Fruit fly (Drosophila melanogaster) whole organism, embryonic: ENCODE results near the gene CG7352.

Experiments used
- BEAF-32 ChIP-seq: fragments of 200-800 bp; sonication (Bioruptor generic); optimal IDR thresholded peaks from 3 replicates; lab custom pipeline; 2017; ENCODE audit warnings: missing biosample characterization, missing genetic modification characterization, mild to moderate bottlenecking, moderate library complexity, missing genetic modification reagents
- Blimp-1 ChIP-seq: fragments of 200-800 bp; sonication (Bioruptor generic); optimal IDR thresholded peaks from 3 replicates; lab custom pipeline; 2018; ENCODE audit warnings: missing biosample characterization, missing genetic modification characterization, mild to moderate bottlenecking, moderate library complexity, missing genetic modification reagents
- CG10321 ChIP-seq: fragments of 200-800 bp; sonication (Bioruptor generic); IDR thresholded peaks from 2 replicates; pipeline ENCODE4 v1.3.6; 2022; ENCODE audit warnings: missing biosample characterization, missing genetic modification characterization
- CG10431 ChIP-seq: fragments of 200-800 bp; sonication (Bioruptor generic); optimal IDR thresholded peaks from 3 replicates; lab custom pipeline; 2018; ENCODE audit warnings: missing biosample characterization, mild to moderate bottlenecking, missing genetic modification characterization
- CG10654 ChIP-seq: fragments of 200-800 bp; sonication (Bioruptor generic); optimal IDR thresholded peaks from 2 replicates; lab custom pipeline; 2016; ENCODE audit warnings: missing biosample characterization, missing genetic modification characterization
- CG10959 ChIP-seq: fragments of 200-800 bp; sonication (Bioruptor generic); IDR thresholded peaks from 2 replicates; pipeline ENCODE4 v1.3.6; 2022; ENCODE audit warnings: missing biosample characterization, missing genetic modification characterization
- CG12942 ChIP-seq: fragments of 200-800 bp; sonication (Bioruptor generic); optimal IDR thresholded peaks from 3 replicates; lab custom pipeline; 2016; ENCODE audit warnings: missing biosample characterization, missing genetic modification characterization
- CG13894 ChIP-seq: fragments of 200-800 bp; sonication (Bioruptor generic); optimal IDR thresholded peaks from 3 replicates; lab custom pipeline; 2018; ENCODE audit warnings: missing biosample characterization, mild to moderate bottlenecking, missing genetic modification characterization, moderate library complexity
- CG1647 ChIP-seq: fragments of 200-800 bp; sonication (Bioruptor generic); optimal IDR thresholded peaks from 3 replicates; lab custom pipeline; 2016; ENCODE audit warnings: missing biosample characterization, missing genetic modification characterization
- CG17829 ChIP-seq: fragments of 200-800 bp; optimal IDR thresholded peaks from 2 replicates; lab custom pipeline; 2019; ENCODE audit warnings: missing biosample characterization, mild to moderate bottlenecking, missing genetic modification characterization, moderate library complexity
- CG17912 ChIP-seq: fragments of 200-800 bp; sonication (Bioruptor generic); optimal IDR thresholded peaks from 2 replicates; lab custom pipeline; 2018; ENCODE audit warnings: missing biosample characterization, mild to moderate bottlenecking, missing genetic modification characterization
- CG2875 ChIP-seq: fragments of 200-800 bp; sonication (Bioruptor generic); optimal IDR thresholded peaks from 2 replicates; lab custom pipeline; 2017; ENCODE audit warnings: missing biosample characterization, mild to moderate bottlenecking, missing genetic modification characterization, missing genetic modification reagents
- CG31365 ChIP-seq: fragments of 200-800 bp; sonication (Bioruptor generic); optimal IDR thresholded peaks from 2 replicates; lab custom pipeline; 2018; ENCODE audit warnings: missing biosample characterization, mild to moderate bottlenecking, missing genetic modification characterization
- CG31441 ChIP-seq: fragments of 200-800 bp; sonication (Bioruptor generic); IDR thresholded peaks from 2 replicates; pipeline ENCODE4 v1.3.6; 2022; ENCODE audit warnings: missing biosample characterization, missing genetic modification characterization
- CG32532 ChIP-seq: fragments of 200-800 bp; sonication (Bioruptor generic); IDR thresholded peaks from 2 replicates; pipeline ENCODE4 v1.3.6; 2022; ENCODE audit warnings: missing biosample characterization, missing genetic modification characterization
- CG3407 ChIP-seq: fragments of 200-800 bp; sonication (Bioruptor generic); optimal IDR thresholded peaks from 2 replicates; lab custom pipeline; 2018; ENCODE audit warnings: missing biosample characterization, mild to moderate bottlenecking, missing genetic modification characterization
- CG6175 ChIP-seq: fragments of 200-800 bp; sonication (Bioruptor generic); IDR thresholded peaks from 3 replicates; pipeline ENCODE4 v1.3.6; 2022; ENCODE audit warnings: missing biosample characterization, missing genetic modification characterization
- CG6854 ChIP-seq: fragments of 200-800 bp; sonication (Bioruptor generic); optimal IDR thresholded peaks from 3 replicates; lab custom pipeline; 2017; ENCODE audit warnings: missing biosample characterization, mild to moderate bottlenecking, missing genetic modification characterization
- CG7357 ChIP-seq: fragments of 200-800 bp; sonication (Bioruptor generic); IDR thresholded peaks from 3 replicates; pipeline ENCODE4 v1.3.6; 2022; ENCODE audit warnings: missing biosample characterization, missing genetic modification characterization
- CG9437 ChIP-seq: fragments of 200-800 bp; sonication (Bioruptor generic); optimal IDR thresholded peaks from 2 replicates; lab custom pipeline; 2018; ENCODE audit warnings: missing biosample characterization, mild to moderate bottlenecking, missing genetic modification characterization
- CG9876 ChIP-seq: fragments of 200-800 bp; sonication (Bioruptor generic); optimal IDR thresholded peaks from 2 replicates; lab custom pipeline; 2016; ENCODE audit warnings: missing biosample characterization, missing genetic modification characterization
- Camta ChIP-seq: fragments of 200-800 bp; sonication (Bioruptor generic); optimal IDR thresholded peaks from 2 replicates; lab custom pipeline; 2016; ENCODE audit warnings: missing biosample characterization, missing genetic modification characterization
- CoRest ChIP-seq: fragments of 200-800 bp; sonication (Bioruptor generic); optimal IDR thresholded peaks from 3 replicates; lab custom pipeline; 2018; ENCODE audit warnings: missing biosample characterization, mild to moderate bottlenecking, missing genetic modification characterization, moderate library complexity
- Ets65A ChIP-seq: fragments of 200-800 bp; sonication (Bioruptor generic); peaks from one replicate; lab custom pipeline; 2016; ENCODE audit warnings: missing biosample characterization, missing genetic modification characterization
- Ets97D ChIP-seq: fragments of 200-800 bp; sonication (Bioruptor generic); optimal IDR thresholded peaks from 3 replicates; lab custom pipeline; 2016; ENCODE audit warnings: missing biosample characterization, missing genetic modification characterization
- Gug ChIP-seq: fragments of 200-800 bp; sonication (Bioruptor generic); IDR thresholded peaks from 4 replicates; pipeline ENCODE4 v1.3.6; 2022; ENCODE audit warnings: missing biosample characterization, missing genetic modification characterization
- HHEX ChIP-seq: fragments of 200-800 bp; sonication (Bioruptor generic); optimal IDR thresholded peaks from 3 replicates; lab custom pipeline; 2017; ENCODE audit warnings: missing biosample characterization, mild to moderate bottlenecking, missing genetic modification characterization, missing genetic modification reagents
- Hsf ChIP-seq: fragments of 200-800 bp; sonication (Bioruptor generic); optimal IDR thresholded peaks from 3 replicates; lab custom pipeline; 2016; ENCODE audit warnings: missing biosample characterization, missing genetic modification characterization
- Med ChIP-seq: fragments of 200-800 bp; sonication (Bioruptor generic); peaks from one replicate; lab custom pipeline; 2016; ENCODE audit warnings: missing biosample characterization, missing genetic modification characterization, mild to moderate bottlenecking, inconsistent platforms, moderate library complexity
- Pdp1 ChIP-seq, 2 experiments: fragments of 200-800 bp; sonication (Bioruptor generic); optimal IDR thresholded peaks; 3 replicates each; lab custom pipeline; 2016; ENCODE audit warnings: missing biosample characterization in 2 of 2, missing genetic modification characterization in 2 of 2, mild to moderate bottlenecking in 1 of 2, moderate library complexity in 1 of 2
- Spps ChIP-seq: fragments of 200-800 bp; sonication (Bioruptor generic); optimal IDR thresholded peaks from 2 replicates; lab custom pipeline; 2018; ENCODE audit warnings: missing biosample characterization, mild to moderate bottlenecking, missing genetic modification characterization
- Sry-δ ChIP-seq: fragments of 200-800 bp; sonication (Bioruptor generic); optimal IDR thresholded peaks from 2 replicates; lab custom pipeline; 2016; ENCODE audit warnings: missing biosample characterization, missing genetic modification characterization
- Ssrp ChIP-seq: fragments of 200-800 bp; sonication (Bioruptor generic); optimal IDR thresholded peaks from 2 replicates; lab custom pipeline; 2018; ENCODE audit warnings: missing biosample characterization, mild to moderate bottlenecking, missing genetic modification characterization, moderate library complexity
- ase ChIP-seq: fragments of 200-800 bp; sonication (Bioruptor generic); IDR thresholded peaks from 3 replicates; pipeline ENCODE4 v1.3.6; 2022; ENCODE audit warnings: missing biosample characterization, missing genetic modification characterization
- btn ChIP-seq: fragments of 200-800 bp; sonication (Bioruptor generic); optimal IDR thresholded peaks from 2 replicates; lab custom pipeline; 2016; ENCODE audit warnings: missing biosample characterization, missing genetic modification characterization
- dati ChIP-seq: fragments of 200-800 bp; sonication (Bioruptor generic); IDR thresholded peaks from 2 replicates; pipeline ENCODE4 v1.3.6; 2022; ENCODE audit warnings: missing biosample characterization, missing genetic modification characterization
- disco-r ChIP-seq: fragments of 200-800 bp; sonication (Bioruptor generic); optimal IDR thresholded peaks from 2 replicates; lab custom pipeline; 2016; ENCODE audit warnings: missing biosample characterization, missing genetic modification characterization
- dysf ChIP-seq: fragments of 200-800 bp; sonication (Bioruptor generic); IDR thresholded peaks from 3 replicates; pipeline ENCODE4 v1.3.6; 2022; ENCODE audit warnings: missing biosample characterization, missing genetic modification characterization
- ems ChIP-seq: fragments of 200-800 bp; sonication (Bioruptor generic); optimal IDR thresholded peaks from 3 replicates; lab custom pipeline; 2016; ENCODE audit warnings: missing biosample characterization, missing genetic modification characterization
- ewg ChIP-seq: fragments of 200-800 bp; sonication (Bioruptor generic); optimal IDR thresholded peaks from 3 replicates; lab custom pipeline; 2017; ENCODE audit warnings: mild to moderate bottlenecking, missing biosample characterization, missing genetic modification reagents, missing genetic modification characterization
- exex ChIP-seq: fragments of 200-800 bp; sonication (Bioruptor generic); optimal IDR thresholded peaks from 4 replicates; lab custom pipeline; 2018; ENCODE audit warnings: missing biosample characterization, mild to moderate bottlenecking, missing genetic modification characterization, moderate library complexity
- fru ChIP-seq: fragments of >200 bp; optimal IDR thresholded peaks from 2 replicates; lab custom pipeline; 2017
- fu2 ChIP-seq: fragments of 200-800 bp; sonication (Bioruptor generic); optimal IDR thresholded peaks from 2 replicates; lab custom pipeline; 2016; ENCODE audit warnings: missing biosample characterization, missing genetic modification characterization
- luna ChIP-seq: fragments of 200-800 bp; sonication (Bioruptor generic); optimal IDR thresholded peaks from 2 replicates; lab custom pipeline; 2016; ENCODE audit warnings: missing biosample characterization, missing genetic modification characterization
- oc ChIP-seq: fragments of 200-800 bp; sonication (Bioruptor generic); optimal IDR thresholded peaks from 2 replicates; lab custom pipeline; 2018; ENCODE audit warnings: missing biosample characterization, mild to moderate bottlenecking, missing genetic modification characterization, moderate library complexity
- phol ChIP-seq: fragments of 200-800 bp; sonication (Bioruptor generic); optimal IDR thresholded peaks from 3 replicates; lab custom pipeline; 2018; ENCODE audit warnings: missing biosample characterization, mild to moderate bottlenecking, missing genetic modification characterization, moderate library complexity
- sqz ChIP-seq: fragments of 200-800 bp; sonication (Bioruptor generic); optimal IDR thresholded peaks from 3 replicates; lab custom pipeline; 2018; ENCODE audit warnings: missing biosample characterization, mild to moderate bottlenecking, missing genetic modification characterization
- tna ChIP-seq: fragments of 200-800 bp; sonication (Bioruptor generic); IDR thresholded peaks from 2 replicates; pipeline ENCODE4 v1.3.6; 2022; ENCODE audit warnings: missing biosample characterization, missing genetic modification characterization; ENCODE audit not compliant: partially characterized antibody
- trh ChIP-seq: fragments of 200-800 bp; sonication (Bioruptor generic); optimal IDR thresholded peaks from 2 replicates; lab custom pipeline; 2016; ENCODE audit warnings: missing biosample characterization, missing genetic modification characterization
- ttk ChIP-seq: fragments of 200-800 bp; sonication (Bioruptor generic); IDR thresholded peaks from 2 replicates; pipeline ENCODE4 v2.1.2; 2022; ENCODE audit warnings: missing biosample characterization, missing genetic modification characterization
- usp ChIP-seq: fragments of >200 bp; optimal IDR thresholded peaks from 2 replicates; lab custom pipeline; 2017; ENCODE audit warnings: missing biosample characterization, missing genetic modification characterization
- zfh2 ChIP-seq: fragments of 200-800 bp; sonication (Bioruptor generic); optimal IDR thresholded peaks from 2 replicates; lab custom pipeline; 2016; ENCODE audit warnings: missing biosample characterization, missing genetic modification characterization

The CG7352 gene

dm6 chr3R:8308515-8308959 lies 38.8 kb upstream of the CG7352 start, which contains the start of gene tex (continued):
- no peak for TF ChIP-seq CG10654 (GFP tag; lab: Kevin White, UChicago)
- peak; percentile 47 for TF ChIP-seq CG31365 (tag; lab: Kevin White, UChicago)
- peak; percentile 58 for TF ChIP-seq sqz (GFP tag; lab: Kevin White, UChicago)
- TF ChIP-seq CG10321 (GFP tag; lab: Robert Waterston, UW) = no peak
- no peak for TF ChIP-seq CG9437
- no peak for TF ChIP-seq Ssrp (tag; lab: Kevin White, UChicago)
- TF ChIP-seq Pdp1 (GFP tag; optimal IDR thresholded peaks at IDR 0.05; lab: Kevin White, UChicago) = peak in 1 of 2 experiments; percentile 76
- TF ChIP-seq dysf (GFP tag; lab: Robert Waterston, UW) = no peak
- no peak for TF ChIP-seq CG12942 (GFP tag; lab: Kevin White, UChicago)
- TF ChIP-seq ase (GFP tag; lab: Robert Waterston, UW) = no peak
- peak; percentile 62 for TF ChIP-seq CG3407 (GFP tag; lab: Kevin White, UChicago)
- peak; percentile 31 for TF ChIP-seq CG10431 (GFP tag; lab: Kevin White, UChicago)
- no peak for TF ChIP-seq ttk
- TF ChIP-seq BEAF-32 (GFP tag; lab: Kevin White, UChicago) = peak; percentile 60
- no peak for TF ChIP-seq CG6175 (GFP tag; lab: Robert Waterston, UW)
- no peak for TF ChIP-seq luna (GFP tag; lab: Kevin White, UChicago)
- peak; percentile 43 for TF ChIP-seq oc (tag; lab: Kevin White, UChicago)
- TF ChIP-seq CG7357 (GFP tag; lab: Robert Waterston, UW) = no peak
- TF ChIP-seq usp (GFP tag; lab: Kevin White, UChicago) = no peak
- TF ChIP-seq Camta (GFP tag; lab: Kevin White, UChicago) = no peak
- no peak for TF ChIP-seq dati (GFP tag; lab: Robert Waterston, UW)
- TF ChIP-seq CG17829 (tag; lab: Kevin White, UChicago) = peak; percentile 25
- TF ChIP-seq Med (GFP tag; lab: Kevin White, UChicago) = peak; percentile 84
- no peak for TF ChIP-seq ems (GFP tag; lab: Kevin White, UChicago)
- TF ChIP-seq ewg (GFP tag; lab: Kevin White, UChicago) = no peak
- no peak for TF ChIP-seq CG6854 (GFP tag; lab: Kevin White, UChicago)
- peak; percentile 14 for TF ChIP-seq CG17912 (GFP tag; lab: Kevin White, UChicago)
- peak; percentile 37 for TF ChIP-seq HHEX (GFP tag; lab: Kevin White, UChicago)
- peak; percentile 82 for TF ChIP-seq CG2875 (GFP tag; lab: Kevin White, UChicago)
- no peak for TF ChIP-seq Hsf (GFP tag; lab: Kevin White, UChicago)
- TF ChIP-seq CG13894 = no peak
- TF ChIP-seq Gug (GFP tag; lab: Robert Waterston, UW) = no peak
- no peak for TF ChIP-seq CG9876 (GFP tag; lab: Kevin White, UChicago)
- TF ChIP-seq phol (tag; lab: Kevin White, UChicago) = peak; percentile 22
- TF ChIP-seq CoRest (tag; lab: Kevin White, UChicago) = peak; percentile 7
- TF ChIP-seq CG31441 (GFP tag; lab: Robert Waterston, UW) = peak; percentile 49; the same call in 1 of the 2 replicates
- TF ChIP-seq exex (tag; lab: Kevin White, UChicago) = no peak
- no peak for TF ChIP-seq fru (lab: Kevin White, UChicago)
- TF ChIP-seq tna (GFP tag; lab: Robert Waterston, UW) = no peak
- peak; percentile 41 for TF ChIP-seq Spps (tag; lab: Kevin White, UChicago)
- no peak for TF ChIP-seq btn (GFP tag; lab: Kevin White, UChicago)
- peak; percentile 67 for TF ChIP-seq Blimp-1 (GFP tag; lab: Kevin White, UChicago)
- no peak for TF ChIP-seq CG10959 (GFP tag; lab: Robert Waterston, UW)
- TF ChIP-seq CG1647 = no peak
- TF ChIP-seq zfh2 (GFP tag; lab: Kevin White, UChicago) = no peak
- no peak for TF ChIP-seq trh (GFP tag; lab: Kevin White, UChicago)
- TF ChIP-seq Ets97D (GFP tag; lab: Kevin White, UChicago) = peak; percentile 41
- TF ChIP-seq Sry-δ (GFP tag; lab: Kevin White, UChicago) = peak; percentile 66
- TF ChIP-seq disco-r (GFP tag; lab: Kevin White, UChicago) = no peak
- no peak for TF ChIP-seq fu2
- no peak for TF ChIP-seq CG32532 (GFP tag; lab: Robert Waterston, UW)
- TF ChIP-seq Ets65A (GFP tag; lab: Kevin White, UChicago) = no peak
